Worm (Caenorhabditis elegans): ENCODE measurements around the gene set-9.

The set-9 gene

DNA sequence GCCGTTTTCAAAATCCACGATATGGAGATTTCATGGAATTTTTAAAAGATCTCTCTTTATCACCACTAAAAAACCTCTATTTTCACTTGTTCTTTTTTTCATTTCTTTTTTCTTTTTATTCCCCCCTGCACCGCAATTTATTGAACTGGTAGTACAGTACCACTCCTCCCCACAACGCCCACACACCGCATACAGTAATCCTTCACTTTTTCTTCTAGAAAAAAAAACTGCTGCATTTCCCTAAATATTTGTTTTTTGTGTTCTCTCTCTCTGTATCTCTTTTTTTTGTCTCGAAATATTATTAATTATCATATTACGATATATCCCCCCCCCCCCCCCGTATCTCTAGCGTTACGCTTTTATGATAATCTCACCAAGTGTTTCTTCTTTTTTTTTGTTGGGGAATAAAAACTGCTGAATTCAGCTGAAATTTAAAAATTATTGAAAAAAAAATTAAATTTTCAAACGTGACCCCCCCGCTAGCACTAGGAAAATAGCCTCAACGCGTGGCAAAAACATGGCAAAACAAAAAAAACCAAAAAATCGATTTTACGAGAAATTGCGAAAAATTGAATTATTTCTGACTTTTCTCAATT lies 9.2 kb downstream of the set-9 start, which contains the start of gene Y24D9B.1:
Gene Y24D9B.1, plus strand, starts transcription at position 546 of the 596 bp plus-strand sequence.
- TF ChIP-seq snpc-1.2 (GFP tag; IDR thresholded peaks at IDR 0.05) (no peak; the same call in 1 of the 2 replicates), lin-38 (GFP tag; IDR thresholded peaks at IDR 0.05) (peak; percentile 27)

DNA sequence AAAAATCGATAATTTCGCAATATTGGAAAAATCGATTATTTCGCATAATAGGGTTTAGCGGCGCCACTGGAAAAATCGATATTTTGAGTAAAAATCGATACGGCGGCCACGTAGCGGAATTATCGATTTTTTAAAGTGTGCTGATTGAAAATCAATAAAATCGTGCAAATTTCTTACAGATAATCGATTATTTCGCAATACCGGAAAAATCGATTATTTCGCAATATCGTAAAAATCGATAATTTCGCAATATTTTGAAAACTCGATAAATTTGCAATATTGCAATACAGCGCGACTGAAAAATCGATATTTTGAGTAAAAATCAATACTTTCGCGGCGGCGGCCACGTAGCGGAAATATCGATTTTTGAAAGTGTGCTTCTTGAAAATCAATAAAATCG lies 9.9 kb downstream of the set-9 start:
- TF ChIP-seq ceh-44 (GFP tag; IDR thresholded peaks at IDR 0.05), result no peak
- peak; percentile 95 for TF ChIP-seq ceh-28 (tag; optimal IDR thresholded peaks at IDR 0.05)

DNA sequence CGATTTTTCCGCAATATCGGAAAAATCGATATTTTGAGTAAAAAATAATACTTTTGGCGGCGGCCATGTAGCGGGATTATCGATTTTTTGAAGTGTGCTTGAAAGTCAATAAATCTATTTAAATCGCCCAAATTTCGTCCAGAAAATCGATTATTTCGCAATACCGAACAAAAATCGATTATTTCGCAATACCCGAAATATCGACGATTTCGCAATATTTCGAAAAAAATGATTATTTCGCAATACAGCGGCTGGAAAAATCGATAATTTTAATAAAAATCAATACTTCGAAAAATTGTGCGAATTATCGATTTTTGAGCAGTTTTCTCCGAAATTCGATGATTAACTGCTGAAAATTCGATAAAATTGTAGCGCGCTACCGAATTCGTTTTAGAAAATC lies 10.4 kb downstream of the set-9 start:
- no peak for TF ChIP-seq nhr-102 (tag; optimal IDR thresholded peaks at IDR 0.05)
- TF ChIP-seq ceh-32 (tag; optimal IDR thresholded peaks at IDR 0.05; ENCODE audit: poor library complexity), result no peak
- TF ChIP-seq ceh-28 (tag; optimal IDR thresholded peaks at IDR 0.05), result peak; percentile 43

DNA sequence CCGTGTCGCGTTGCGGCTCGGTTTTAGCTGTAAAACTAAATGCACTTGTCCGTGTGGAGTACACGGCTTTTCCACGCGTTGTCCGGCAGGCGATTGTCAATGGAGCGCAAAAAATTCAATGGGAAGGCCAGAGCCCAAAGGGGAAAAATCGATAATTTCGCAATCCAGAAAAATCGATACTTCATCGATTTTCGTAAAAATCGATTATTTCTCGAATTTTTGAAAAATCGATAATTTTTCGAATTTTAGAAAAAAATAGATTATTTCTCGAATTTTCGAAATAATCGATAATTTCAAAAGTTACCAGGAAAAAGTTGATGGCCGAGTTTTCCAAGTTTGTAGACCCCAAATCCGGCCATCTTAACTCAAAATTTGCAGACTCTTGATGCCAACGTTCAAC lies 11.8 kb downstream of the set-9 start:
- TF ChIP-seq mdt-29 (GFP tag; IDR thresholded peaks at IDR 0.05), result no peak
- no peak for TF ChIP-seq lir-3 (tag; optimal IDR thresholded peaks at IDR 0.05)
- TF ChIP-seq ceh-28 (tag; optimal IDR thresholded peaks at IDR 0.05), result peak; percentile 93
- 0 out of 2 replicates have a peak, but pooled peaks have one; percentile 8 for TF ChIP-seq snpc-1.2 (GFP tag; IDR thresholded peaks at IDR 0.05)
- TF ChIP-seq lin-38 (GFP tag; IDR thresholded peaks at IDR 0.05), result 0 out of 2 replicates have a peak, but pooled peaks have one; percentile 11
- no peak for TF ChIP-seq ceh-44 (GFP tag; IDR thresholded peaks at IDR 0.05)
- no peak for TF ChIP-seq pha-4 (GFP tag; IDR thresholded peaks at IDR 0.05)
- TF ChIP-seq pha-4 (tag; optimal IDR thresholded peaks at IDR 0.05), result no peak
- TF ChIP-seq Y48G9A.11 (GFP tag; IDR thresholded peaks at IDR 0.05), result no peak
- 0 out of 2 replicates have a peak, but pooled peaks have one; percentile 14 for TF ChIP-seq F44E2.7 (GFP tag; IDR thresholded peaks at IDR 0.05)

DNA sequence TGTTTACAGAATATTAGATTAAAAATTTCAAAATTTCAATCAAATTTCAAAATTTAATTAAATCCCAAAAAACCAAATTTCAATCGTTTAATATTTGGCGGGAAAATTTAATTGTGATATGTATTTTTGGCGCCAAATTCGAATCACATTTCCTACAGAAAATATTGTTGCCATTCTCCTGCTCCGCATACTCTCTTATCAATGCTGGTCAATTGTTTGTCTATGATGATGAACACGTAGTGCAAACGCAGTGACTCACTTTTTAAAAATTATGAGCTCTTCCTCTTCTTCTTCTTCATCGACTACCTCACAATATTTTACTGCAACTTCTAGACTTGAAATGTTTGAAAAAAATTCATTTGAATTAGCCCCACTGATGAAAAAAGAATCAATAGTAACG lies 18.7 kb downstream of the set-9 start, which contains the start of gene trpl-2:
Gene trpl-2, plus strand, starts transcription at position 210 of the 400 bp plus-strand sequence.
- TF ChIP-seq Y48G9A.11 (GFP tag; IDR thresholded peaks at IDR 0.05), result no peak
- TF ChIP-seq pqm-1 (tag; optimal IDR thresholded peaks at IDR 0.05), result peak; percentile 33
- peak; percentile 71 for TF ChIP-seq nhr-28 (tag; optimal IDR thresholded peaks at IDR 0.05)
- no peak for TF ChIP-seq ceh-82 (tag; optimal IDR thresholded peaks at IDR 0.05)
- TF ChIP-seq ZK337.2 (GFP tag; IDR thresholded peaks at IDR 0.05), result no peak
- TF ChIP-seq ctbp-1 (GFP tag; IDR thresholded peaks at IDR 0.05), result no peak
- TF ChIP-seq mes-2 (tag; optimal IDR thresholded peaks at IDR 0.05; ENCODE audit: poor library complexity, severe bottlenecking), result no peak
- peak; percentile 9 for TF ChIP-seq dpl-1 (GFP tag; optimal IDR thresholded peaks at IDR 0.05)
- peak; percentile 44 for TF ChIP-seq aha-1 (tag)
- TF ChIP-seq daf-16 (GFP tag; optimal IDR thresholded peaks at IDR 0.05), result no peak
- TF ChIP-seq daf-16 (tag; optimal IDR thresholded peaks at IDR 0.05), result peak; percentile 48
- TF ChIP-seq duxl-1 (tag; optimal IDR thresholded peaks at IDR 0.05; ENCODE audit: poor library complexity), result no peak

DNA sequence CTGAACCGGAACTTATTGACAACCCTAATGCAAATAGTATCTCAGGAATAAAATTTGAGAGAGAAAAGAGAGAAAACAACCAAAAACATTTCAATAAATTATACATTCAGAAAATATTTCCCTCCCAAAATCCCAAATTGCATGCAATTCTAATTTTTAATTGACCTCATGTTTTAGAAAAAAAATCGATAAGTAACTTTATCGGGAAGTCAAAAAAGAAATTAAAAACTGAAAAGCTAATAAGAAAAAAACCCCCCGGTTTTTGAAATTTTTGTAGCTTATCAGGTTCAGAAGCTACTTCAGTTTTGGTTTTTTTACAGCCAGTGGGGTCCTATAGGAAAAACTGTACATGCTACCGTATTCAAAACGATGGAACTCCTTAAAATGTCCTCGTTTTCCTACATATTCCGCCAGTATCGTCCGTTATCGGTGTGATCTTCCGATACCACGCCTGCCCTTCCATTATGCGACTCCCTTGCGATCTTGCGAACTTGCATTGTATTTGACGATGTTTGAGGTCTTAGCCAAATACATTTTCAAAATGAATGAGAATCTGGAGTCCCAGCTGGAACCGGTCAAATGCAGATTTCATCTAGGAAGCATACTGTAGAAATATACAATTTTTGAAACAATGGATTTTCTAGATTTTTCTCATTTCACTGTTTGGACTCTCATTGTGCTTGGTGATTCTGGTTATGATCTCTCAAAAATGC lies 28.6 kb downstream of the set-9 start, which contains the start of the genes W03B1.3 and oac-51:
Gene W03B1.3, minus strand, starts transcription at position 101 of the 713 bp plus-strand sequence.
Gene oac-51, plus strand, starts transcription at position 663 of the 713 bp plus-strand sequence.
- TF ChIP-seq nhr-25 (tag; optimal IDR thresholded peaks at IDR 0.05; ENCODE audit: borderline replicate concordance, insufficient read depth) (no peak), aha-1 (tag) (peak; percentile 6)

DNA sequence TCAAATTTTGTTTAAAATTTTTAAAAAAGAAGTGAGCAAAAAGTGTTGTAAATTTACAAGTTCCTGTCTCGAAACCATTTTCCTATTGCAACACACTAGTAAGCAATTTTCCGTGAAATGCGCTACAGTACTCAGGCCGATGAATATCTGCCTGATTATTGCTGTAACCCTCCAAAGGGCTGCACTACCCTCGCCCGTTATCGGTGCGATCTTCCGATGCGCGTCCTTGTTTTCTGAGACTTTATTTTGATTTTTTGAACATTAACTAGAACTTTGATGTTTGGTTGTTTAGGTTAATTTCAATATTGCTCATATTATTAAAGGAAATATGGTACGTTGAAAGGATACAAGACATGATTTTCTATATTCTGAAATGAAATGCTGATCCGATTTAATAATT lies 30.5 kb downstream of the set-9 start:
- TF ChIP-seq nhr-77 (tag; optimal IDR thresholded peaks at IDR 0.05) (no peak), mxl-2 (GFP tag; conservative IDR thresholded peaks at IDR 0.05) (no peak), skn-1 (tag; optimal IDR thresholded peaks at IDR 0.05) (no peak), nhr-76 (tag; optimal IDR thresholded peaks at IDR 0.05) (no peak), nhr-237 (tag; optimal IDR thresholded peaks at IDR 0.05) (no peak), lim-7 (GFP tag; IDR thresholded peaks at IDR 0.05) (no peak), mdt-29 (GFP tag; IDR thresholded peaks at IDR 0.05) (no peak), ztf-7 (tag; optimal IDR thresholded peaks at IDR 0.05) (no peak), T20F7.1 (GFP tag; optimal IDR thresholded peaks at IDR 0.05) (no peak)
